Fruit fly (Drosophila melanogaster): ENCODE data around the gene CecA2.

CecA2 gene

dm6 chr3R:30170671-30171667, 41.0 kb upstream of the CecA2 start, which contains the start of gene Rsod (continued):
- TF ChIP-seq gem (tag; optimal IDR thresholded peaks at IDR 0.05) (peak; percentile 74), NC2α (GFP tag; optimal IDR thresholded peaks at IDR 0.05) (no peak), Kr (GFP tag; optimal IDR thresholded peaks at IDR 0.05) (no peak), kay (GFP tag; optimal IDR thresholded peaks at IDR 0.05) (no peak)

dm6 chr3R:30174160-30175002, 37.6 kb upstream of the CecA2 start, which contains the start of gene Mlc2:
Mlc2 (minus strand) TSS chr3R:30174551.
- TF ChIP-seq CG18599 (GFP tag; optimal IDR thresholded peaks at IDR 0.05) (no peak), Mrtf (GFP tag; IDR thresholded peaks at IDR 0.05) (peak; percentile 54; the same call in 1 of the 3 replicates), Ets65A (GFP tag) (no peak), sr (GFP tag; IDR thresholded peaks at IDR 0.05) (peak; percentile 52; the same call in 1 of the 3 replicates), lilli (GFP tag; optimal IDR thresholded peaks at IDR 0.05) (peak; percentile 84), pita (GFP tag; optimal IDR thresholded peaks at IDR 0.05) (no peak), BtbVII (GFP tag; optimal IDR thresholded peaks at IDR 0.05) (no peak), salm (tag; optimal IDR thresholded peaks at IDR 0.05) (no peak), CG12391 (tag; optimal IDR thresholded peaks at IDR 0.05) (no peak), Taf1 (GFP tag; IDR thresholded peaks at IDR 0.05) (no peak), CG5953 (GFP tag; IDR thresholded peaks at IDR 0.05) (no peak), CG30403 (GFP tag; optimal IDR thresholded peaks at IDR 0.05) (no peak), CG1233 (GFP tag; optimal IDR thresholded peaks at IDR 0.05) (no peak), sqz (GFP tag; optimal IDR thresholded peaks at IDR 0.05) (no peak), CG1529 (GFP tag; optimal IDR thresholded peaks at IDR 0.05) (no peak), ato (GFP tag; IDR thresholded peaks at IDR 0.05; ENCODE audit: partially characterized antibody) (no peak), Dek (tag; optimal IDR thresholded peaks at IDR 0.05) (no peak), CG9932 (GFP tag; IDR thresholded peaks at IDR 0.05) (no peak), MESR4 (GFP tag; optimal IDR thresholded peaks at IDR 0.05) (no peak), CG30020 (tag; optimal IDR thresholded peaks at IDR 0.05) (no peak), chinmo (GFP tag; IDR thresholded peaks at IDR 0.05; ENCODE audit: partially characterized antibody) (0 out of 4 replicates have a peak, but pooled peaks have one; percentile 53), CG9437 (GFP tag; optimal IDR thresholded peaks at IDR 0.05) (no peak), shn (GFP tag; optimal IDR thresholded peaks at IDR 0.05) (no peak), row (GFP tag; IDR thresholded peaks at IDR 0.05) (no peak), Ssrp (tag; optimal IDR thresholded peaks at IDR 0.05) (no peak), eyg (GFP tag; optimal IDR thresholded peaks at IDR 0.05) (no peak), usp (GFP tag; optimal IDR thresholded peaks at IDR 0.05) (no peak), CG12659 (GFP tag; optimal IDR thresholded peaks at IDR 0.05) (no peak), Trl (optimal IDR thresholded peaks at IDR 0.05) (no peak), Trl (GFP tag; optimal IDR thresholded peaks at IDR 0.05) (no peak), Pdp1 (GFP tag; optimal IDR thresholded peaks at IDR 0.05) (peak in 1 of 2 experiments; percentile 85), CG12769 (tag; optimal IDR thresholded peaks at IDR 0.05) (peak; percentile 44), MTF-1 (GFP tag; optimal IDR thresholded peaks at IDR 0.05; ENCODE audit: borderline replicate concordance) (no peak), CG33213 (GFP tag; optimal IDR thresholded peaks at IDR 0.05) (no peak), H15 (GFP tag; IDR thresholded peaks at IDR 0.05) (no peak), exex (tag; optimal IDR thresholded peaks at IDR 0.05) (no peak), B-H2 (GFP tag; optimal IDR thresholded peaks at IDR 0.05) (no peak), CG2678 (tag; optimal IDR thresholded peaks at IDR 0.05) (no peak), gfzf (GFP tag; optimal IDR thresholded peaks at IDR 0.05) (no peak), bsh (GFP tag; optimal IDR thresholded peaks at IDR 0.05) (no peak), wor (GFP tag; IDR thresholded peaks at IDR 0.05) (no peak), Kr (GFP tag; optimal IDR thresholded peaks at IDR 0.05) (no peak)

All from whole organism, embryonic.